Worm (Caenorhabditis elegans): Measurements from ENCODE around the gene T28A11.13.

- TF ChIP-seq lsy-2 (tag; optimal IDR thresholded peaks at IDR 0.05) (no peak), ztf-11 (tag; optimal IDR thresholded peaks at IDR 0.05) (no peak), ceh-39 (tag; optimal IDR thresholded peaks at IDR 0.05) (no peak), mep-1 (tag; optimal IDR thresholded peaks at IDR 0.05) (no peak), nhr-2 (tag; optimal IDR thresholded peaks at IDR 0.05) (no peak), snpc-4 (tag; optimal IDR thresholded peaks at IDR 0.05) (no peak), ham-2 (GFP tag; optimal IDR thresholded peaks at IDR 0.05) (no peak), ceh-43 (GFP tag; optimal IDR thresholded peaks at IDR 0.05) (no peak), nhr-237 (tag; optimal IDR thresholded peaks at IDR 0.05) (no peak), unc-39 (tag; optimal IDR thresholded peaks at IDR 0.05) (no peak), pha-4 (tag; optimal IDR thresholded peaks at IDR 0.05) (no peak)
Measured at ce11 chrV:3210147-3210546, 39.9 kb downstream of the T28A11.13 start, which contains the start of gene apx-1.

Data from whole organism, mixed stage, embryonic.